Fruit fly (Drosophila melanogaster): Measurements from ENCODE around the gene Eig71Ef.

dm6 chr3L:15702191-15702590, 45.0 kb upstream of the Eig71Ef start:
- TF ChIP-seq bab1 (GFP tag; optimal IDR thresholded peaks at IDR 0.05) = no peak
- TF ChIP-seq Clk (GFP tag; optimal IDR thresholded peaks at IDR 0.05) = no peak
- no peak for TF ChIP-seq Hr96 (GFP tag; optimal IDR thresholded peaks at IDR 0.05)
- no peak for TF ChIP-seq CG7101 (tag; optimal IDR thresholded peaks at IDR 0.05)
- no peak for TF ChIP-seq CG33017 (tag; optimal IDR thresholded peaks at IDR 0.05)
- no peak for TF ChIP-seq tj (GFP tag; optimal IDR thresholded peaks at IDR 0.05)
- no peak for TF ChIP-seq CG1620 (GFP tag; optimal IDR thresholded peaks at IDR 0.05)
- TF ChIP-seq CG5204 (GFP tag; optimal IDR thresholded peaks at IDR 0.05) = no peak
- TF ChIP-seq CG12768 (GFP tag; optimal IDR thresholded peaks at IDR 0.05) = no peak
- TF ChIP-seq Crg-1 (GFP tag; optimal IDR thresholded peaks at IDR 0.05) = no peak
- TF ChIP-seq pad (GFP tag; optimal IDR thresholded peaks at IDR 0.05) = no peak
- no peak for TF ChIP-seq toe (GFP tag; optimal IDR thresholded peaks at IDR 0.05)
